Fruit fly (Drosophila melanogaster): Measurements from ENCODE around the gene CYLD.

CYLD gene

dm6 chr2L:10331066-10331847 is 31.6 kb upstream of the CYLD start, which contains the start of the genes Schip1 and Cox10:
Gene Schip1, minus strand, starts transcription at chr2L:10331116.
Gene Cox10, plus strand, starts transcription at chr2L:10331471.
- TF ChIP-seq phol (tag; optimal IDR thresholded peaks at IDR 0.05) (peak; percentile 20), PHDP (tag; optimal IDR thresholded peaks at IDR 0.05) (peak; percentile 43), sd (tag; optimal IDR thresholded peaks at IDR 0.05) (no peak), CG12391 (tag; optimal IDR thresholded peaks at IDR 0.05) (peak; percentile 72), CG14014 (GFP tag; IDR thresholded peaks at IDR 0.05) (no peak), cad (GFP tag; optimal IDR thresholded peaks at IDR 0.05) (no peak), pum (GFP tag; optimal IDR thresholded peaks at IDR 0.05) (no peak), ewg (GFP tag; optimal IDR thresholded peaks at IDR 0.05) (peak; percentile 87), lola (GFP tag; optimal IDR thresholded peaks at IDR 0.05) (peak in 1 of 3 experiments; percentile 22), tap (tag; optimal IDR thresholded peaks at IDR 0.05) (peak; percentile 10), CG7556 (GFP tag; optimal IDR thresholded peaks at IDR 0.05) (no peak), sens (GFP tag) (peak; percentile 59), CG17829 (tag; optimal IDR thresholded peaks at IDR 0.05) (peak; percentile 49), CG15514 (GFP tag; optimal IDR thresholded peaks at IDR 0.05) (peak; percentile 26), trem (tag; optimal IDR thresholded peaks at IDR 0.05) (peak; percentile 52), CG34422 (GFP tag; IDR thresholded peaks at IDR 0.05) (no peak), unpg (GFP tag; optimal IDR thresholded peaks at IDR 0.05) (peak; percentile 44), row (GFP tag; IDR thresholded peaks at IDR 0.05) (peak; percentile 62), CG9797 (GFP tag; optimal IDR thresholded peaks at IDR 0.05) (peak; percentile 14), CG11093 (GFP tag; IDR thresholded peaks at IDR 0.05) (no peak), HmgZ (tag; optimal IDR thresholded peaks at IDR 0.05) (peak; percentile 19), Nf-YB (GFP tag; optimal IDR thresholded peaks at IDR 0.05) (peak; percentile 6), CG10979 (tag; optimal IDR thresholded peaks at IDR 0.05) (peak; percentile 20), cwo (GFP tag; optimal IDR thresholded peaks at IDR 0.05) (no peak), Nf-YC (tag; optimal IDR thresholded peaks at IDR 0.05) (peak; percentile 33), ro (GFP tag; IDR thresholded peaks at IDR 0.05) (no peak), Fer1 (GFP tag; optimal IDR thresholded peaks at IDR 0.05) (no peak), Usf (GFP tag; optimal IDR thresholded peaks at IDR 0.05) (no peak), B-H2 (GFP tag; optimal IDR thresholded peaks at IDR 0.05) (peak; percentile 5), E2f2 (GFP tag; IDR thresholded peaks at IDR 0.05) (peak; percentile 45; the same call in 1 of the 2 replicates), crol (GFP tag; IDR thresholded peaks at IDR 0.05) (no peak), Pdp1 (GFP tag; optimal IDR thresholded peaks at IDR 0.05) (peak in 1 of 2 experiments; percentile 99), sr (GFP tag; IDR thresholded peaks at IDR 0.05) (no peak), CG17361 (GFP tag; IDR thresholded peaks at IDR 0.05) (peak; percentile 26; the same call in 1 of the 3 replicates), CG4707 (GFP tag; optimal IDR thresholded peaks at IDR 0.05) (no peak), pzg (GFP tag; optimal IDR thresholded peaks at IDR 0.05) (peak; percentile 13), CG2712 (tag; optimal IDR thresholded peaks at IDR 0.05) (peak; percentile 40), CoRest (tag; optimal IDR thresholded peaks at IDR 0.05) (peak; percentile 56), sug (tag; optimal IDR thresholded peaks at IDR 0.05) (peak; percentile 31), BEAF-32 (GFP tag; optimal IDR thresholded peaks at IDR 0.05) (no peak), CG17359 (tag; optimal IDR thresholded peaks at IDR 0.05) (peak; percentile 12), CG32532 (GFP tag; IDR thresholded peaks at IDR 0.05) (no peak), CG11723 (GFP tag; optimal IDR thresholded peaks at IDR 0.05) (no peak), YL-1 (GFP tag; optimal IDR thresholded peaks at IDR 0.05) (peak; percentile 24), nmo (GFP tag; optimal IDR thresholded peaks at IDR 0.05) (peak; percentile 18), bigmax (GFP tag; optimal IDR thresholded peaks at IDR 0.05) (no peak), Sox100B (GFP tag; optimal IDR thresholded peaks at IDR 0.05) (peak; percentile 21), CG1603 (tag; optimal IDR thresholded peaks at IDR 0.05) (peak; percentile 10)
